Fruit fly (Drosophila melanogaster): ENCODE results near the gene CG7606.

CG7606 gene

dm6 chr3R:17550827-17551468, 45.4 kb upstream of the CG7606 start (continued):
- TF ChIP-seq CG2199 (GFP tag; IDR thresholded peaks at IDR 0.05) (no peak), CG1832 (GFP tag; optimal IDR thresholded peaks at IDR 0.05) (no peak), CG8089 (GFP tag; optimal IDR thresholded peaks at IDR 0.05) (peak; percentile 48), GATAe (GFP tag; conservative IDR thresholded peaks at IDR 0.05) (no peak), hb (GFP tag; IDR thresholded peaks at IDR 0.05; ENCODE audit: partially characterized antibody) (no peak), ind (GFP tag; optimal IDR thresholded peaks at IDR 0.05) (peak; percentile 21), CG4282 (GFP tag; optimal IDR thresholded peaks at IDR 0.05) (no peak), aop (GFP tag; IDR thresholded peaks at IDR 0.05) (no peak), CG10654 (GFP tag; optimal IDR thresholded peaks at IDR 0.05) (peak; percentile 12), CG12299 (tag; optimal IDR thresholded peaks at IDR 0.05) (no peak), pita (GFP tag; optimal IDR thresholded peaks at IDR 0.05) (no peak), Poxn (GFP tag; IDR thresholded peaks at IDR 0.05) (no peak), crp (GFP tag; optimal IDR thresholded peaks at IDR 0.05) (no peak), CTCF (GFP tag; optimal IDR thresholded peaks at IDR 0.05) (no peak), hkb (optimal IDR thresholded peaks at IDR 0.05) (no peak), hkb (GFP tag; IDR thresholded peaks at IDR 0.05) (0 out of 2 replicates have a peak, but pooled peaks have one; percentile 11), tgo (GFP tag; IDR thresholded peaks at IDR 0.05) (no peak), yki (optimal IDR thresholded peaks at IDR 0.05) (no peak), CG6683 (GFP tag; optimal IDR thresholded peaks at IDR 0.05) (no peak), wek (GFP tag; optimal IDR thresholded peaks at IDR 0.05) (no peak), CG43689 (GFP tag; IDR thresholded peaks at IDR 0.05) (no peak), Dek (tag; optimal IDR thresholded peaks at IDR 0.05) (peak; percentile 7), CG8290 (GFP tag; optimal IDR thresholded peaks at IDR 0.05) (peak; percentile 25), CG8290 (tag; optimal IDR thresholded peaks at IDR 0.05) (no peak), stc (GFP tag; IDR thresholded peaks at IDR 0.05) (no peak), Mad (GFP tag; optimal IDR thresholded peaks at IDR 0.05) (no peak), NFAT (GFP tag; IDR thresholded peaks at IDR 0.05) (no peak), Jarid2 (GFP tag; optimal IDR thresholded peaks at IDR 0.05) (no peak), CG11504 (tag; optimal IDR thresholded peaks at IDR 0.05) (no peak), seq (GFP tag; IDR thresholded peaks at IDR 0.05) (no peak), Hr51 (GFP tag; optimal IDR thresholded peaks at IDR 0.05) (no peak), Hey (tag; optimal IDR thresholded peaks at IDR 0.05) (no peak), Mes4 (GFP tag; optimal IDR thresholded peaks at IDR 0.05) (no peak), Bgb (GFP tag; IDR thresholded peaks at IDR 0.05; ENCODE audit: partially characterized antibody) (no peak), CG10366 (GFP tag; IDR thresholded peaks at IDR 0.05) (no peak; the same call in 1 of the 2 replicates), emc (GFP tag; optimal IDR thresholded peaks at IDR 0.05) (no peak), Camta (GFP tag; optimal IDR thresholded peaks at IDR 0.05) (no peak), CG31441 (GFP tag; IDR thresholded peaks at IDR 0.05) (peak; percentile 55), CG10321 (GFP tag; IDR thresholded peaks at IDR 0.05) (no peak), bsh (GFP tag; optimal IDR thresholded peaks at IDR 0.05) (peak in 1 of 2 experiments; percentile 77), chinmo (GFP tag; IDR thresholded peaks at IDR 0.05; ENCODE audit: partially characterized antibody) (no peak), Ada2b (GFP tag; IDR thresholded peaks at IDR 0.05) (no peak), Dref (GFP tag; IDR thresholded peaks at IDR 0.05) (no peak), btn (GFP tag; optimal IDR thresholded peaks at IDR 0.05) (no peak), Doc2 (GFP tag; IDR thresholded peaks at IDR 0.05) (no peak), CG2116 (GFP tag; optimal IDR thresholded peaks at IDR 0.05) (peak; percentile 20), Gug (GFP tag; IDR thresholded peaks at IDR 0.05) (no peak), D19A (tag; optimal IDR thresholded peaks at IDR 0.05) (peak; percentile 61), CG14441 (GFP tag; IDR thresholded peaks at IDR 0.05) (no peak), hbn (GFP tag; IDR thresholded peaks at IDR 0.05; ENCODE audit: partially characterized antibody) (no peak), NC2α (GFP tag; optimal IDR thresholded peaks at IDR 0.05) (peak; percentile 8), CG3847 (GFP tag; IDR thresholded peaks at IDR 0.05) (0 out of 2 replicates have a peak, but pooled peaks have one; percentile 9)
